Fruit fly (Drosophila melanogaster): ENCODE data around the gene Atg3.

The Atg3 gene

dm6 chr3L:18789203-18790018 is 40.9 kb downstream of the Atg3 start (continued):
- TF ChIP-seq aop (GFP tag; IDR thresholded peaks at IDR 0.05) = no peak
- TF ChIP-seq CG10654 (GFP tag; optimal IDR thresholded peaks at IDR 0.05) = no peak
- TF ChIP-seq Tbp (GFP tag; optimal IDR thresholded peaks at IDR 0.05) = no peak
- no peak for TF ChIP-seq Mad (GFP tag; optimal IDR thresholded peaks at IDR 0.05)
- TF ChIP-seq CG30020 (tag; optimal IDR thresholded peaks at IDR 0.05) = no peak
- TF ChIP-seq CG4424 (GFP tag; optimal IDR thresholded peaks at IDR 0.05) = peak; percentile 0
- no peak for TF ChIP-seq twi (tag; optimal IDR thresholded peaks at IDR 0.05)
- TF ChIP-seq peb (GFP tag; IDR thresholded peaks at IDR 0.05) = no peak
- peak; percentile 20 for TF ChIP-seq Fer2 (tag; optimal IDR thresholded peaks at IDR 0.05)
- no peak for TF ChIP-seq repo (GFP tag; optimal IDR thresholded peaks at IDR 0.05)
- no peak for TF ChIP-seq wor (GFP tag; IDR thresholded peaks at IDR 0.05)
- TF ChIP-seq CG15073 (GFP tag; optimal IDR thresholded peaks at IDR 0.05) = no peak
- peak; percentile 43 for TF ChIP-seq CG15601 (tag; optimal IDR thresholded peaks at IDR 0.05)
- TF ChIP-seq ham (GFP tag; IDR thresholded peaks at IDR 0.05) = no peak
- peak; percentile 52 for TF ChIP-seq PHDP (tag; optimal IDR thresholded peaks at IDR 0.05)
- no peak for TF ChIP-seq ssp (GFP tag; IDR thresholded peaks at IDR 0.05)
- TF ChIP-seq CG3065 (GFP tag; optimal IDR thresholded peaks at IDR 0.05) = no peak
- TF ChIP-seq CG15269 (tag; optimal IDR thresholded peaks at IDR 0.05) = peak; percentile 43
- TF ChIP-seq CG7786 (GFP tag; optimal IDR thresholded peaks at IDR 0.05) = peak; percentile 16
- TF ChIP-seq CG13894 (tag; optimal IDR thresholded peaks at IDR 0.05) = peak; percentile 77
- peak; percentile 62 for TF ChIP-seq CG5180 (GFP tag; optimal IDR thresholded peaks at IDR 0.05)
- TF ChIP-seq fd96Cb (tag; optimal IDR thresholded peaks at IDR 0.05) = peak; percentile 8
- TF ChIP-seq rib (GFP tag; IDR thresholded peaks at IDR 0.05) = peak; percentile 90
- TF ChIP-seq CG2678 (tag; optimal IDR thresholded peaks at IDR 0.05) = peak; percentile 57
- TF ChIP-seq fd3F (GFP tag; optimal IDR thresholded peaks at IDR 0.05) = peak; percentile 27
- TF ChIP-seq pfk (GFP tag; optimal IDR thresholded peaks at IDR 0.05) = peak; percentile 51
- peak; percentile 79 for TF ChIP-seq CG4328 (GFP tag; optimal IDR thresholded peaks at IDR 0.05)
- TF ChIP-seq Hr51 (GFP tag; optimal IDR thresholded peaks at IDR 0.05) = peak in 1 of 2 experiments; percentile 84
- peak; percentile 10 for TF ChIP-seq zfh2 (GFP tag; optimal IDR thresholded peaks at IDR 0.05)
- peak; percentile 65 for TF ChIP-seq CG17385 (GFP tag; optimal IDR thresholded peaks at IDR 0.05)
- no peak for TF ChIP-seq gfzf (GFP tag; optimal IDR thresholded peaks at IDR 0.05)
- peak; percentile 57 for TF ChIP-seq Sox100B (GFP tag; optimal IDR thresholded peaks at IDR 0.05)
- peak; percentile 94 for TF ChIP-seq CG34376 (GFP tag; optimal IDR thresholded peaks at IDR 0.05)
- TF ChIP-seq ftz-f1 (GFP tag; optimal IDR thresholded peaks at IDR 0.05) = peak; percentile 99
- no peak for TF ChIP-seq yki (optimal IDR thresholded peaks at IDR 0.05)
- no peak for TF ChIP-seq Dfd (GFP tag; optimal IDR thresholded peaks at IDR 0.05)
- no peak for TF ChIP-seq Opbp (GFP tag; IDR thresholded peaks at IDR 0.05; ENCODE audit: partially characterized antibody)
- no peak for TF ChIP-seq CTCF (GFP tag; optimal IDR thresholded peaks at IDR 0.05)
- TF ChIP-seq Stat92E (GFP tag; optimal IDR thresholded peaks at IDR 0.05) = no peak
- no peak for TF ChIP-seq CG6654 (GFP tag; optimal IDR thresholded peaks at IDR 0.05)
- TF ChIP-seq sisA (GFP tag; IDR thresholded peaks at IDR 0.05) = no peak
- TF ChIP-seq CG11093 (GFP tag; IDR thresholded peaks at IDR 0.05) = 0 out of 3 replicates have a peak, but pooled peaks have one; percentile 38
- peak; percentile 46 for TF ChIP-seq phol (tag; optimal IDR thresholded peaks at IDR 0.05)
- peak; percentile 54 for TF ChIP-seq CG9932 (GFP tag; IDR thresholded peaks at IDR 0.05)
- TF ChIP-seq disco-r (GFP tag; optimal IDR thresholded peaks at IDR 0.05) = no peak
- 0 out of 2 replicates have a peak, but pooled peaks have one; percentile 27 for TF ChIP-seq E2f2 (GFP tag; IDR thresholded peaks at IDR 0.05)
- TF ChIP-seq fu2 (GFP tag; optimal IDR thresholded peaks at IDR 0.05) = no peak
- TF ChIP-seq CG3281 (GFP tag; optimal IDR thresholded peaks at IDR 0.05) = peak; percentile 67
- TF ChIP-seq CG43689 (GFP tag; IDR thresholded peaks at IDR 0.05) = peak; percentile 41; the same call in 1 of the 2 replicates
- TF ChIP-seq jigr1 (GFP tag; IDR thresholded peaks at IDR 0.05) = no peak

Data from whole organism, embryonic.